Worm (Caenorhabditis elegans) whole organism, mixed stage, embryonic: ENCODE measurements around the gene VY10G11R.1.
"Not testable (repeated sequence)": the region's sequence is repeated elsewhere in the genome, so short reads cannot be mapped to it uniquely, and the experiment has no call there.

Experiments used
- M03D4.4 ChIP-seq: sonication (generic microtip); optimal IDR thresholded peaks from 2 replicates; lab custom pipeline; 2017; ENCODE audit warnings: mild to moderate bottlenecking, missing genetic modification characterization, missing compliant biosample characterization
- blmp-1 ChIP-seq: fragments of 150-350 bp; optimal IDR thresholded peaks from 2 replicates; lab custom pipeline; 2014; ENCODE audit warnings: missing biosample characterization, missing genetic modification characterization
- ceh-43 ChIP-seq: fragments of 200-800 bp; sonication (Bioruptor generic); optimal IDR thresholded peaks from 2 replicates; lab custom pipeline; 2018; ENCODE audit warnings: mild to moderate bottlenecking, missing genetic modification characterization, moderate library complexity, missing compliant biosample characterization
- elt-3 ChIP-seq: fragments of 150-350 bp; optimal IDR thresholded peaks from 2 replicates; lab custom pipeline; 2014; ENCODE audit warnings: missing biosample characterization, missing genetic modification characterization
- lin-13 ChIP-seq: fragments of 150-350 bp; optimal IDR thresholded peaks from 2 replicates; lab custom pipeline; 2014; ENCODE audit warnings: missing biosample characterization, missing genetic modification characterization
- mep-1 ChIP-seq: fragments of 150-350 bp; optimal IDR thresholded peaks from 2 replicates; lab custom pipeline; 2017; ENCODE audit warnings: missing biosample characterization, missing genetic modification reagents, missing genetic modification characterization, inconsistent platforms
- nhr-237 ChIP-seq: fragments of 150-350 bp; optimal IDR thresholded peaks from 2 replicates; lab custom pipeline; 2014; ENCODE audit warnings: missing biosample characterization, missing genetic modification characterization
- pha-4 ChIP-seq: fragments of 150-350 bp; optimal IDR thresholded peaks from 2 replicates; lab custom pipeline; 2018; ENCODE audit warnings: missing biosample characterization, missing genetic modification reagents, missing genetic modification characterization
- snpc-4 ChIP-seq: fragments of 150-350 bp; optimal IDR thresholded peaks from 2 replicates; lab custom pipeline; 2014; ENCODE audit warnings: missing biosample characterization, missing genetic modification characterization
- unc-39 ChIP-seq: fragments of 150-350 bp; optimal IDR thresholded peaks from 2 replicates; lab custom pipeline; 2014; ENCODE audit warnings: missing biosample characterization, missing genetic modification characterization

DNA sequence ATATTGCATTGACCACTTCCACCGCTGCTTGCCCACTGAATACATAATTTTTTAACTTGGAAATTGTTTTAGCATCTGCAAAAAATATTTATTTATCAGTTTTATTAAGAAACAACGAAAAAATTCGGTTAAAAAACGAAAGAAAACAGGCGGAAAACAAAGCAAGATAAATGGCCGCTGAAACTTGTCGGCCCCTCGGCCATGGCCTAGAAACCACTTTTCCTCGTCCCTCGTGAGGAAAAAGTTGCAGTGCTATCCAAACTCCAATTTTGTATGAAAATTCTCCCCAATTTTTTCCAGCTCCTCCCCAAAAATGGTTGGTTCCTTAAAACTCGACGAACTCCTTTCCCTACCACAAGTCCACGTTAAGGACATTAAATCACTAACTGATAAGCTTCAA is 46.5 kb downstream of the VY10G11R.1 start, which contains the start of gene Y10G11A.1:
- TF ChIP-seq snpc-4 (tag; lab: Kevin White, UChicago); mep-1 (tag; lab: Kevin White, UChicago); nhr-237; M03D4.4 (tag; lab: Kevin White, UChicago); ceh-43 (GFP tag; lab: Kevin White, UChicago); blmp-1; elt-3 (tag; lab: Kevin White, UChicago); pha-4 (tag; lab: Kevin White, UChicago); lin-13 (tag; lab: Kevin White, UChicago); unc-39: not testable (repeated sequence)
